Worm (Caenorhabditis elegans): Measurements from ENCODE around the gene W02B12.13.

W02B12.13 gene

ce11 chrII:11484600-11484999, 39.5 kb downstream of the W02B12.13 start (continued):
- TF ChIP-seq T07F8.4 (tag; optimal IDR thresholded peaks at IDR 0.05) (peak; percentile 93), K12H6.12 (tag; optimal IDR thresholded peaks at IDR 0.05) (peak; percentile 77), ceh-91 (GFP tag; IDR thresholded peaks at IDR 0.05) (peak; percentile 58; the same call in 1 of the 2 replicates), ccch-3 (GFP tag; optimal IDR thresholded peaks at IDR 0.05) (peak; percentile 67), fkh-3 (tag; optimal IDR thresholded peaks at IDR 0.05) (peak; percentile 97), ztf-18 (tag; optimal IDR thresholded peaks at IDR 0.05) (peak; percentile 89), die-1 (tag; optimal IDR thresholded peaks at IDR 0.05) (peak; percentile 98), egrh-3 (GFP tag; IDR thresholded peaks at IDR 0.05) (peak; percentile 50), Y53G8AR.9 (GFP tag; conservative IDR thresholded peaks at IDR 0.05) (peak; percentile 83; the same call in 1 of the 2 replicates), madf-3 (GFP tag; IDR thresholded peaks at IDR 0.05) (0 out of 2 replicates have a peak, but pooled peaks have one; percentile 44), B0261.1 (tag; optimal IDR thresholded peaks at IDR 0.05) (peak; percentile 98), snpc-4 (GFP tag; optimal IDR thresholded peaks at IDR 0.05) (peak; percentile 83), snpc-4 (tag; optimal IDR thresholded peaks at IDR 0.05) (peak; percentile 62 to 82 (median 77)), snpc-1.3 (tag; optimal IDR thresholded peaks at IDR 0.05; ENCODE audit: insufficient read depth) (peak; percentile 97), ceh-27 (GFP tag; optimal IDR thresholded peaks at IDR 0.05) (peak; percentile 94), mcd-1 (GFP tag; IDR thresholded peaks at IDR 0.05) (peak; percentile 83), hsf-1 (GFP tag; IDR thresholded peaks at IDR 0.05) (peak; percentile 64; the same call in 1 of the 2 replicates), madf-8 (GFP tag; conservative IDR thresholded peaks at IDR 0.05) (peak; percentile 49), attf-3 (GFP tag; conservative IDR thresholded peaks at IDR 0.05) (peak; percentile 71), lin-54 (GFP tag; optimal IDR thresholded peaks at IDR 0.05) (peak; percentile 81), him-1 (tag; optimal IDR thresholded peaks at IDR 0.05) (peak; percentile 98), F57A8.1 (GFP tag; optimal IDR thresholded peaks at IDR 0.05) (peak; percentile 98), attf-6 (GFP tag; IDR thresholded peaks at IDR 0.05) (peak; percentile 79), ztf-25 (GFP tag; IDR thresholded peaks at IDR 0.05) (peak; percentile 97), nhr-27 (tag; optimal IDR thresholded peaks at IDR 0.05) (peak; percentile 97), lsy-27 (tag; optimal IDR thresholded peaks at IDR 0.05; ENCODE audit: borderline replicate concordance, insufficient read depth) (peak; percentile 72), dpl-1 (GFP tag; optimal IDR thresholded peaks at IDR 0.05) (peak; percentile 17), nhr-120 (GFP tag; IDR thresholded peaks at IDR 0.05) (peak; percentile 97), atf-7 (tag; optimal IDR thresholded peaks at IDR 0.05) (peak; percentile 86), K11D2.4 (GFP tag; IDR thresholded peaks at IDR 0.05) (peak; percentile 72), ceh-40 (GFP tag; IDR thresholded peaks at IDR 0.05) (peak; percentile 71; the same call in 1 of the 2 replicates), mxl-1 (tag; optimal IDR thresholded peaks at IDR 0.05) (peak; percentile 98), efl-1 (GFP tag; optimal IDR thresholded peaks at IDR 0.05) (peak; percentile 25), F10E7.11 (tag; optimal IDR thresholded peaks at IDR 0.05) (peak; percentile 92), egl-44 (GFP tag; IDR thresholded peaks at IDR 0.05) (peak; percentile 97), B0336.3 (GFP tag; IDR thresholded peaks at IDR 0.05) (peak; percentile 87), lsl-1 (GFP tag; optimal IDR thresholded peaks at IDR 0.05) (peak; percentile 82), ztf-22 (GFP tag; optimal IDR thresholded peaks at IDR 0.05) (peak; percentile 57), F52B5.7 (tag; optimal IDR thresholded peaks at IDR 0.05) (peak; percentile 98), zfh-2 (GFP tag; conservative IDR thresholded peaks at IDR 0.05) (peak; percentile 83), D2030.7 (GFP tag; IDR thresholded peaks at IDR 0.05) (peak; percentile 90), F23B12.7 (tag; optimal IDR thresholded peaks at IDR 0.05; ENCODE audit: insufficient read depth) (peak; percentile 89), mel-28 (tag; optimal IDR thresholded peaks at IDR 0.05; ENCODE audit: borderline replicate concordance) (peak; percentile 70), F39B2.1 (GFP tag; IDR thresholded peaks at IDR 0.05) (peak; percentile 85; the same call in 1 of the 2 replicates), bed-1 (GFP tag; IDR thresholded peaks at IDR 0.05) (peak; percentile 87; the same call in 1 of the 2 replicates), hrde-1 (tag; optimal IDR thresholded peaks at IDR 0.05; ENCODE audit: borderline replicate concordance) (peak; percentile 77), madf-6 (GFP tag; IDR thresholded peaks at IDR 0.05) (peak; percentile 86), aptf-3 (GFP tag; IDR thresholded peaks at IDR 0.05) (0 out of 2 replicates have a peak, but pooled peaks have one; percentile 58)

Measured in whole organism, young adult.